Fruit fly (Drosophila melanogaster): ENCODE results near the gene CG32459.

CG32459 gene

dm6 chr3L:22863367-22864078 is 7.7 kb upstream of the CG32459 start, which contains the start of gene CG33169 (continued):
- TF ChIP-seq CG11762 (GFP tag; optimal IDR thresholded peaks at IDR 0.05; ENCODE audit: insufficient read depth), result no peak
- peak; percentile 96 for TF ChIP-seq achi (GFP tag; optimal IDR thresholded peaks at IDR 0.05)
- TF ChIP-seq acj6 (GFP tag; optimal IDR thresholded peaks at IDR 0.05), result peak; percentile 38
- peak; percentile 74 for TF ChIP-seq eg (GFP tag; IDR thresholded peaks at IDR 0.05)
- TF ChIP-seq Sox102F (GFP tag; optimal IDR thresholded peaks at IDR 0.05), result peak; percentile 44
- TF ChIP-seq Blimp-1 (GFP tag; optimal IDR thresholded peaks at IDR 0.05), result peak; percentile 41
- no peak for TF ChIP-seq CG9139 (GFP tag; optimal IDR thresholded peaks at IDR 0.05)
- peak; percentile 44 for TF ChIP-seq Ets21C (GFP tag; optimal IDR thresholded peaks at IDR 0.05)
- TF ChIP-seq Hr39 (GFP tag; optimal IDR thresholded peaks at IDR 0.05), result peak; percentile 74
- TF ChIP-seq Smox (GFP tag; optimal IDR thresholded peaks at IDR 0.05), result peak; percentile 36
- peak; percentile 1 for TF ChIP-seq Sox15 (GFP tag; optimal IDR thresholded peaks at IDR 0.05)
- no peak for TF ChIP-seq CG8632 (GFP tag; optimal IDR thresholded peaks at IDR 0.05)
- no peak for TF ChIP-seq CG15336 (GFP tag; IDR thresholded peaks at IDR 0.05)
- TF ChIP-seq Lpt (GFP tag; optimal IDR thresholded peaks at IDR 0.05), result peak; percentile 49
- TF ChIP-seq fd85E (GFP tag; optimal IDR thresholded peaks at IDR 0.05), result no peak
- no peak for TF ChIP-seq CG34406 (GFP tag; optimal IDR thresholded peaks at IDR 0.05)
- peak; percentile 73 for TF ChIP-seq CG3919 (GFP tag; optimal IDR thresholded peaks at IDR 0.05)
- peak; percentile 57 for TF ChIP-seq pdm3 (GFP tag; optimal IDR thresholded peaks at IDR 0.05)
- TF ChIP-seq salr (GFP tag; optimal IDR thresholded peaks at IDR 0.05), result peak in 1 of 2 experiments; percentile 63
- TF ChIP-seq CG31627 (GFP tag; optimal IDR thresholded peaks at IDR 0.05), result peak; percentile 85
- peak; percentile 61 for TF ChIP-seq dsx (GFP tag; optimal IDR thresholded peaks at IDR 0.05; ENCODE audit: poor library complexity, severe bottlenecking)
- peak; percentile 77 for TF ChIP-seq Sox14 (GFP tag; optimal IDR thresholded peaks at IDR 0.05)
- peak; percentile 95 for TF ChIP-seq CG1621 (tag; optimal IDR thresholded peaks at IDR 0.05)
- peak; percentile 18 for TF ChIP-seq dac (GFP tag; optimal IDR thresholded peaks at IDR 0.05)
- no peak for TF ChIP-seq CG8119 (GFP tag; IDR thresholded peaks at IDR 0.05)
- peak; percentile 23 for TF ChIP-seq fd59A (GFP tag; optimal IDR thresholded peaks at IDR 0.05)
- TF ChIP-seq fkh (GFP tag; optimal IDR thresholded peaks at IDR 0.05), result no peak

- TF ChIP-seq Blimp-1 (GFP tag; optimal IDR thresholded peaks at IDR 0.05), result no peak
- no peak for TF ChIP-seq CG32006 (GFP tag; optimal IDR thresholded peaks at IDR 0.05)
- no peak for TF ChIP-seq CG10669 (GFP tag; optimal IDR thresholded peaks at IDR 0.05)
- TF ChIP-seq Met (GFP tag; optimal IDR thresholded peaks at IDR 0.05), result no peak
Observed at dm6 chr3L:22860487-22860886, 4.6 kb upstream of the CG32459 start, which contains the start of gene CG13239. Gene CG13239, plus strand, starts transcription at chr3L:22860787.

- no peak for TF ChIP-seq Hr39 (GFP tag; optimal IDR thresholded peaks at IDR 0.05)
- no peak for TF ChIP-seq CG15336 (GFP tag; IDR thresholded peaks at IDR 0.05)
- no peak for TF ChIP-seq OdsH (GFP tag; optimal IDR thresholded peaks at IDR 0.05)
- no peak for TF ChIP-seq Blimp-1 (GFP tag; optimal IDR thresholded peaks at IDR 0.05)
- TF ChIP-seq CG11902 (GFP tag; optimal IDR thresholded peaks at IDR 0.05), result no peak
- no peak for TF ChIP-seq pdm3 (GFP tag; optimal IDR thresholded peaks at IDR 0.05)
- no peak for TF ChIP-seq Lpt (GFP tag; optimal IDR thresholded peaks at IDR 0.05)
- no peak for TF ChIP-seq Hr4 (GFP tag; optimal IDR thresholded peaks at IDR 0.05)
- TF ChIP-seq Hr38 (GFP tag; optimal IDR thresholded peaks at IDR 0.05), result no peak
- TF ChIP-seq CG32006 (GFP tag; optimal IDR thresholded peaks at IDR 0.05), result no peak
- no peak for TF ChIP-seq CG3032 (tag; optimal IDR thresholded peaks at IDR 0.05)
- TF ChIP-seq CG6854 (GFP tag; optimal IDR thresholded peaks at IDR 0.05), result no peak
- no peak for TF ChIP-seq eg (GFP tag; IDR thresholded peaks at IDR 0.05)
- no peak for TF ChIP-seq CG11762 (GFP tag; optimal IDR thresholded peaks at IDR 0.05; ENCODE audit: insufficient read depth)
Observed at dm6 chr3L:22853412-22853811, 2.4 kb downstream of the CG32459 start, which contains the start of gene CG32462. Gene CG32462, minus strand, starts transcription at chr3L:22853512.

Measured in whole organism, prepupa.